Worm (Caenorhabditis elegans): ENCODE data around the gene clec-140.

- TF ChIP-seq med-1 (GFP tag; optimal IDR thresholded peaks at IDR 0.05; ENCODE audit: insufficient read depth): no peak
- no peak for TF ChIP-seq tab-1 (GFP tag; IDR thresholded peaks at IDR 0.05)
- TF ChIP-seq ztf-29 (GFP tag; IDR thresholded peaks at IDR 0.05): no peak
- TF ChIP-seq klf-2 (GFP tag; conservative IDR thresholded peaks at IDR 0.05): no peak
Observed at ce11 chrII:4658245-4658644, 14.6 kb upstream of the clec-140 start.
